Worm (Caenorhabditis elegans) whole organism, L1 larva: Measurements from ENCODE around the gene ctf-4.

Experiments
- C16A3.4 ChIP-seq: fragments of 150-350 bp; optimal IDR thresholded peaks from 2 replicates; lab custom pipeline; 2014; ENCODE audit warnings: missing biosample characterization, missing genetic modification characterization
- C34B4.2 ChIP-seq: sonication (generic microtip); optimal IDR thresholded peaks from 2 replicates; lab custom pipeline; 2017; ENCODE audit warnings: mild to moderate bottlenecking, missing genetic modification characterization, missing compliant biosample characterization
- Y116A8C.19 ChIP-seq: sonication (generic microtip); optimal IDR thresholded peaks from 2 replicates; lab custom pipeline; 2016; ENCODE audit warnings: missing compliant biosample characterization, missing genetic modification characterization, borderline replicate concordance
- aha-1 ChIP-seq: fragments of 150-350 bp; optimal IDR thresholded peaks from 2 replicates; lab custom pipeline; 2014; ENCODE audit warnings: missing biosample characterization, missing genetic modification characterization
- aly-2 ChIP-seq: fragments of 150-350 bp; optimal IDR thresholded peaks from 2 replicates; lab custom pipeline; 2014; ENCODE audit warnings: missing biosample characterization, missing genetic modification characterization
- blmp-1 ChIP-seq: fragments of 150-350 bp; optimal IDR thresholded peaks from 2 replicates; lab custom pipeline; 2014; ENCODE audit warnings: missing biosample characterization, missing genetic modification characterization
- ceh-63 ChIP-seq: fragments of 200-800 bp; sonication (Bioruptor generic); optimal IDR thresholded peaks from 2 replicates; lab custom pipeline; 2018; ENCODE audit warnings: mild to moderate bottlenecking, missing genetic modification characterization, missing compliant biosample characterization
- ceh-88 ChIP-seq: fragments of 200-800 bp; sonication (Bioruptor generic); IDR thresholded peaks from 2 replicates; pipeline ENCODE4 v1.3.6; 2022; ENCODE audit warnings: missing genetic modification characterization, missing compliant biosample characterization
- ceh-90 ChIP-seq: sonication (generic microtip); optimal IDR thresholded peaks from 2 replicates; lab custom pipeline; 2016; ENCODE audit warnings: missing genetic modification characterization, missing compliant biosample characterization
- dpl-1 ChIP-seq, 3 experiments: fragments of 150-350 bp in 2 of 3; sonication (generic microtip) in 1 of 3; optimal IDR thresholded peaks; 2 replicates each; lab custom pipeline; 2014 to 2017; ENCODE audit warnings: missing biosample characterization in 3 of 3, missing genetic modification characterization in 3 of 3, missing genetic modification reagents in 3 of 3
- efl-1 ChIP-seq, 4 experiments: fragments of 150-350 bp; optimal IDR thresholded peaks in 3 of 4; peaks in 1 of 4; 1 replicate in 1 of 4; 2 replicates in 3 of 4; lab custom pipeline; 2014; ENCODE audit warnings: missing biosample characterization in 2 of 4, missing genetic modification characterization in 2 of 4, missing genetic modification reagents in 2 of 4
- elt-2 ChIP-seq: sonication (generic microtip); optimal IDR thresholded peaks from 2 replicates; lab custom pipeline; 2016; ENCODE audit warnings: missing genetic modification characterization, mild to moderate bottlenecking, inconsistent platforms, missing compliant biosample characterization, missing genetic modification reagents
- elt-3 ChIP-seq, 6 experiments: fragments of 150-350 bp in 1 of 6; sonication (generic microtip); optimal IDR thresholded peaks; 2 replicates each; lab custom pipeline; 2017 to 2018; ENCODE audit warnings: missing biosample characterization in 6 of 6, missing genetic modification characterization in 6 of 6, inconsistent platforms in 1 of 6
- fkh-10 ChIP-seq: sonication (generic microtip); optimal IDR thresholded peaks from 2 replicates; lab custom pipeline; 2017; ENCODE audit warnings: missing biosample characterization, missing genetic modification reagents, missing genetic modification characterization
- fkh-4 ChIP-seq: sonication (generic microtip); optimal IDR thresholded peaks from 2 replicates; lab custom pipeline; 2016; ENCODE audit warnings: missing compliant biosample characterization, missing genetic modification characterization, borderline replicate concordance
- fkh-8 ChIP-seq: sonication (generic microtip); optimal IDR thresholded peaks from 2 replicates; lab custom pipeline; 2016; ENCODE audit warnings: mild to moderate bottlenecking, missing genetic modification characterization, missing compliant biosample characterization
- hpl-2 ChIP-seq: fragments of 150-350 bp; optimal IDR thresholded peaks from 2 replicates; lab custom pipeline; 2014; ENCODE audit warnings: missing biosample characterization, missing genetic modification reagents, missing genetic modification characterization
- irx-1 ChIP-seq: sonication (generic microtip); optimal IDR thresholded peaks from 2 replicates; lab custom pipeline; 2016; ENCODE audit warnings: missing genetic modification characterization, missing compliant biosample characterization
- lin-14 ChIP-seq: fragments of 200-800 bp; sonication (Bioruptor generic); optimal IDR thresholded peaks from 2 replicates; lab custom pipeline; 2018; ENCODE audit warnings: mild to moderate bottlenecking, missing genetic modification characterization, moderate library complexity, missing compliant biosample characterization
- lin-35 ChIP-seq, 2 experiments: fragments of 150-350 bp; optimal IDR thresholded peaks; 2 replicates each; lab custom pipeline; 2014; ENCODE audit warnings: missing biosample characterization in 2 of 2, missing genetic modification characterization in 2 of 2, missing genetic modification reagents in 2 of 2
- lin-39 ChIP-seq: fragments of 150-350 bp; optimal IDR thresholded peaks from 2 replicates; lab custom pipeline; 2014; ENCODE audit warnings: missing biosample characterization, missing genetic modification reagents, missing genetic modification characterization
- lir-3 ChIP-seq: sonication (generic microtip); optimal IDR thresholded peaks from 2 replicates; lab custom pipeline; 2016; ENCODE audit warnings: mild to moderate bottlenecking, missing genetic modification characterization, moderate library complexity, missing compliant biosample characterization; ENCODE audit not compliant: poor library complexity
- lsy-2 ChIP-seq, 2 experiments: fragments of 150-350 bp; optimal IDR thresholded peaks; 2 replicates each; lab custom pipeline; 2014; ENCODE audit warnings: missing biosample characterization in 2 of 2, missing genetic modification characterization in 2 of 2
- mef-2 ChIP-seq: fragments of 150-350 bp; optimal IDR thresholded peaks from 2 replicates; lab custom pipeline; 2014; ENCODE audit warnings: missing biosample characterization, missing genetic modification characterization
- nhr-11 ChIP-seq: fragments of 150-350 bp; optimal IDR thresholded peaks from 2 replicates; lab custom pipeline; 2014; ENCODE audit warnings: missing biosample characterization, missing genetic modification characterization
- nhr-20 ChIP-seq: sonication (generic microtip); optimal IDR thresholded peaks from 2 replicates; lab custom pipeline; 2016; ENCODE audit warnings: mild to moderate bottlenecking, missing genetic modification characterization, missing compliant biosample characterization
- nhr-237 ChIP-seq: fragments of 150-350 bp; optimal IDR thresholded peaks from 2 replicates; lab custom pipeline; 2014; ENCODE audit warnings: missing biosample characterization, missing genetic modification characterization
- nhr-47 ChIP-seq: sonication (generic microtip); optimal IDR thresholded peaks from 2 replicates; lab custom pipeline; 2016; ENCODE audit warnings: mild to moderate bottlenecking, missing genetic modification characterization, moderate library complexity, missing compliant biosample characterization
- nhr-71 ChIP-seq: sonication (generic microtip); optimal IDR thresholded peaks from 2 replicates; lab custom pipeline; 2016; ENCODE audit warnings: mild to moderate bottlenecking, missing genetic modification characterization, moderate library complexity, missing compliant biosample characterization
- nhr-76 ChIP-seq: sonication (generic microtip); optimal IDR thresholded peaks from 2 replicates; lab custom pipeline; 2017; ENCODE audit warnings: missing biosample characterization, missing genetic modification characterization
- nhr-85 ChIP-seq: sonication (generic microtip); peaks from one replicate; lab custom pipeline; 2016; ENCODE audit warnings: missing genetic modification characterization, inconsistent platforms, missing compliant biosample characterization
- nhr-90 ChIP-seq: sonication (generic microtip); optimal IDR thresholded peaks from 2 replicates; lab custom pipeline; 2016; ENCODE audit warnings: mild to moderate bottlenecking, missing genetic modification characterization, missing compliant biosample characterization; ENCODE audit not compliant: poor library complexity
- pag-3 ChIP-seq: sonication (generic microtip); optimal IDR thresholded peaks from 2 replicates; lab custom pipeline; 2017; ENCODE audit warnings: missing genetic modification characterization, mild to moderate bottlenecking, missing compliant biosample characterization, antibody characterized with exemption, borderline replicate concordance; ENCODE audit not compliant: insufficient read depth
- pqm-1 ChIP-seq: sonication (generic microtip); optimal IDR thresholded peaks from 3 replicates; lab custom pipeline; 2017; ENCODE audit warnings: missing biosample characterization, missing genetic modification characterization
- skn-1 ChIP-seq: fragments of 150-350 bp; optimal IDR thresholded peaks from 2 replicates; lab custom pipeline; 2014; ENCODE audit warnings: missing biosample characterization, missing genetic modification characterization
- snpc-4 ChIP-seq: fragments of 150-350 bp; optimal IDR thresholded peaks from 2 replicates; lab custom pipeline; 2014; ENCODE audit warnings: missing biosample characterization, missing genetic modification characterization
- snu-23 ChIP-seq: sonication (generic microtip); optimal IDR thresholded peaks from 2 replicates; lab custom pipeline; 2016; ENCODE audit warnings: missing genetic modification characterization, missing compliant biosample characterization
- sox-4 ChIP-seq: sonication (generic microtip); optimal IDR thresholded peaks from 2 replicates; lab custom pipeline; 2016; ENCODE audit warnings: missing genetic modification characterization, missing compliant biosample characterization
- tbx-2 ChIP-seq: sonication (generic microtip); optimal IDR thresholded peaks from 2 replicates; lab custom pipeline; 2016; ENCODE audit warnings: missing genetic modification characterization, missing compliant biosample characterization
- unc-130 ChIP-seq: fragments of 150-350 bp; optimal IDR thresholded peaks from 2 replicates; lab custom pipeline; 2017; ENCODE audit warnings: missing biosample characterization, missing genetic modification characterization, inconsistent platforms
- unc-30 ChIP-seq: sonication (generic microtip); optimal IDR thresholded peaks from 2 replicates; lab custom pipeline; 2017; ENCODE audit warnings: missing biosample characterization, missing genetic modification characterization
- unc-62 ChIP-seq: fragments of 150-350 bp; optimal IDR thresholded peaks from 2 replicates; lab custom pipeline; 2014; ENCODE audit warnings: missing biosample characterization, missing genetic modification reagents, missing genetic modification characterization
- xbp-1 ChIP-seq: sonication (generic microtip); optimal IDR thresholded peaks from 2 replicates; lab custom pipeline; 2016; ENCODE audit warnings: missing genetic modification characterization, missing compliant biosample characterization
- ztf-4 ChIP-seq: fragments of 150-350 bp; optimal IDR thresholded peaks from 2 replicates; lab custom pipeline; 2014; ENCODE audit warnings: missing biosample characterization, missing genetic modification characterization

Gene ctf-4

ce11 chrV:10961448-10961870 lies 3.9 kb downstream of the ctf-4 start (continued):
- no peak for TF ChIP-seq ceh-90 (tag; lab: Kevin White, UChicago)
- peak; percentile 77 for TF ChIP-seq xbp-1 (tag; lab: Kevin White, UChicago)
- no peak for TF ChIP-seq nhr-76 (tag; lab: Kevin White, UChicago)
- TF ChIP-seq elt-3 (tag; optimal IDR thresholded peaks at IDR 0.05; lab: Kevin White, UChicago), result no peak
- TF ChIP-seq unc-62 (GFP tag; lab: Kevin White, UChicago), result no peak
- TF ChIP-seq unc-130, result no peak
- TF ChIP-seq fkh-8 (tag; lab: Kevin White, UChicago), result peak; percentile 69
- TF ChIP-seq pag-3 (tag; lab: Kevin White, UChicago), result peak; percentile 5
- no peak for TF ChIP-seq aha-1
- no peak for TF ChIP-seq nhr-11 (tag; lab: Kevin White, UChicago)
- TF ChIP-seq dpl-1 (GFP tag; optimal IDR thresholded peaks at IDR 0.05; lab: Kevin White, UChicago), result peak in 2 of 3 experiments; percentile 23 to 42
- TF ChIP-seq nhr-71 (tag; lab: Kevin White, UChicago), result peak; percentile 92
- TF ChIP-seq skn-1, result peak; percentile 37
- TF ChIP-seq tbx-2 (tag; lab: Kevin White, UChicago), result peak; percentile 81
- TF ChIP-seq hpl-2, result no peak
- TF ChIP-seq lin-14 (GFP tag; lab: Kevin White, UChicago), result peak; percentile 96
- TF ChIP-seq pqm-1 (tag; lab: Kevin White, UChicago), result no peak
- peak; percentile 50 for TF ChIP-seq C16A3.4
- no peak for TF ChIP-seq aly-2 (tag; lab: Kevin White, UChicago)
- TF ChIP-seq ceh-63 (GFP tag; lab: Kevin White, UChicago), result no peak
- TF ChIP-seq unc-30 (tag; lab: Kevin White, UChicago), result no peak
- no peak for TF ChIP-seq sox-4 (tag; lab: Kevin White, UChicago)
- peak; percentile 61 for TF ChIP-seq ztf-4 (tag; lab: Kevin White, UChicago)
- TF ChIP-seq nhr-20 (tag; lab: Kevin White, UChicago), result peak; percentile 69
- no peak for TF ChIP-seq elt-2 (tag; lab: Kevin White, UChicago)
- TF ChIP-seq Y116A8C.19, result no peak

- TF ChIP-seq irx-1 (tag; lab: Kevin White, UChicago) (no peak), lin-14 (GFP tag; lab: Kevin White, UChicago) (peak; percentile 8), lin-35 (GFP tag; optimal IDR thresholded peaks at IDR 0.05; lab: Kevin White, UChicago) (peak in 1 of 2 experiments; percentile 21), nhr-85 (peak; percentile 69), blmp-1 (tag; lab: Kevin White, UChicago) (peak; percentile 40), elt-2 (tag; lab: Kevin White, UChicago) (peak; percentile 27), unc-62 (GFP tag; lab: Kevin White, UChicago) (no peak)
These were observed 4.8 kb downstream of the ctf-4 start, which contains the start of gene vps-36 for ce11 chrV:10960544-10960943. vps-36 (minus strand) TSS chrV:10960669.

- TF ChIP-seq nhr-20 (tag; lab: Kevin White, UChicago), result peak; percentile 15
- peak; percentile 58 for TF ChIP-seq nhr-85
- TF ChIP-seq ztf-4 (tag; lab: Kevin White, UChicago), result peak; percentile 33
- no peak for TF ChIP-seq nhr-237 (tag; lab: Kevin White, UChicago)
- peak; percentile 50 for TF ChIP-seq nhr-90 (tag; lab: Kevin White, UChicago)
- no peak for TF ChIP-seq unc-62 (GFP tag; lab: Kevin White, UChicago)
- no peak for TF ChIP-seq ceh-88 (GFP tag; lab: Robert Waterston, UW)
- TF ChIP-seq nhr-47 (tag; lab: Kevin White, UChicago), result peak; percentile 35
- no peak for TF ChIP-seq fkh-10
- no peak for TF ChIP-seq mef-2 (tag; lab: Kevin White, UChicago)
- peak; percentile 14 for TF ChIP-seq snu-23
- TF ChIP-seq lir-3 (tag; lab: Kevin White, UChicago), result no peak
- TF ChIP-seq snpc-4 (tag; lab: Kevin White, UChicago), result no peak
- TF ChIP-seq aly-2 (tag; lab: Kevin White, UChicago), result peak; percentile 44
- no peak for TF ChIP-seq efl-1 (optimal IDR thresholded peaks at IDR 0.05; lab: Kevin White, UChicago)
- TF ChIP-seq efl-1 (GFP tag; optimal IDR thresholded peaks at IDR 0.05 in 1 of 2; lab: Kevin White, UChicago), result peak in 1 of 2 experiments; percentile 89
- TF ChIP-seq tbx-2 (tag; lab: Kevin White, UChicago), result peak; percentile 20
- TF ChIP-seq fkh-4 (tag; lab: Kevin White, UChicago), result no peak
- TF ChIP-seq nhr-71 (tag; lab: Kevin White, UChicago), result peak; percentile 44
- no peak for TF ChIP-seq lin-39 (tag; lab: Kevin White, UChicago)
- peak in 1 of 2 experiments; percentile 22 for TF ChIP-seq lsy-2 (tag; optimal IDR thresholded peaks at IDR 0.05; lab: Kevin White, UChicago)
- TF ChIP-seq skn-1, result no peak
- no peak for TF ChIP-seq ceh-63 (GFP tag; lab: Kevin White, UChicago)
- no peak for TF ChIP-seq pqm-1 (tag; lab: Kevin White, UChicago)
- TF ChIP-seq blmp-1 (tag; lab: Kevin White, UChicago), result no peak
- peak; percentile 15 for TF ChIP-seq elt-2 (tag; lab: Kevin White, UChicago)
- TF ChIP-seq C34B4.2, result no peak
These were observed 6.9 kb downstream of the ctf-4 start, which contains the start of gene pigt-1 for ce11 chrV:10958322-10958900. pigt-1 (minus strand) TSS chrV:10958821.
